Worm (Caenorhabditis elegans) whole organism, young adult: ENCODE measurements around the gene Y43F8B.3.

Experiments used
- B0019.2 ChIP-seq: fragments of 200-800 bp; sonication (Bioruptor generic); conservative IDR thresholded peaks from 2 replicates; pipeline ENCODE4 v1.3.6; 2022; ENCODE audit warnings: missing genetic modification reagents, missing genetic modification characterization, missing compliant biosample characterization
- B0261.1 ChIP-seq: sonication (generic microtip); optimal IDR thresholded peaks from 2 replicates; lab custom pipeline; 2016; ENCODE audit warnings: mild to moderate bottlenecking, missing genetic modification characterization, moderate library complexity, missing compliant biosample characterization
- B0336.3 ChIP-seq: fragments of 200-800 bp; sonication (Bioruptor generic); IDR thresholded peaks from 2 replicates; pipeline ENCODE4 v1.3.6; 2022; ENCODE audit warnings: missing genetic modification characterization, missing compliant biosample characterization
- C17E4.6 ChIP-seq: fragments of 200-800 bp; sonication (Bioruptor generic); IDR thresholded peaks from 2 replicates; pipeline ENCODE4 v1.3.6; 2022; ENCODE audit warnings: missing genetic modification reagents, missing genetic modification characterization, missing compliant biosample characterization
- F33H1.4 ChIP-seq: fragments of 200-800 bp; sonication (Bioruptor generic); IDR thresholded peaks from 2 replicates; pipeline ENCODE4 v1.3.6; 2022; ENCODE audit warnings: missing genetic modification reagents, missing genetic modification characterization, missing compliant biosample characterization
- F39B2.1 ChIP-seq: fragments of 200-800 bp; sonication (Bioruptor generic); IDR thresholded peaks from 2 replicates; pipeline ENCODE4 v1.3.6; 2022; ENCODE audit warnings: missing genetic modification reagents, missing genetic modification characterization, missing compliant biosample characterization
- F52B5.7 ChIP-seq: sonication (generic microtip); optimal IDR thresholded peaks from 2 replicates; lab custom pipeline; 2016; ENCODE audit warnings: mild to moderate bottlenecking, missing genetic modification characterization, missing compliant biosample characterization
- K12H6.12 ChIP-seq: fragments of 200-800 bp; sonication (Bioruptor generic); optimal IDR thresholded peaks from 2 replicates; lab custom pipeline; 2018; ENCODE audit warnings: mild to moderate bottlenecking, missing genetic modification characterization, missing compliant biosample characterization
- T07F8.4 ChIP-seq: sonication (generic microtip); optimal IDR thresholded peaks from 2 replicates; lab custom pipeline; 2016; ENCODE audit warnings: mild to moderate bottlenecking, missing genetic modification characterization, moderate library complexity, missing compliant biosample characterization
- T26A5.8 ChIP-seq: sonication (generic microtip); optimal IDR thresholded peaks from 2 replicates; lab custom pipeline; 2016; ENCODE audit warnings: missing genetic modification characterization, missing compliant biosample characterization
- Y79H2A.3 ChIP-seq: fragments of 200-800 bp; sonication (Bioruptor generic); conservative IDR thresholded peaks from 2 replicates; pipeline ENCODE4 v1.3.6; 2022; ENCODE audit warnings: missing genetic modification reagents, missing genetic modification characterization, missing compliant biosample characterization
- Y95B8A.8 ChIP-seq: fragments of 200-800 bp; sonication (Bioruptor generic); IDR thresholded peaks from 2 replicates; pipeline ENCODE4 v1.3.6; 2022; ENCODE audit warnings: missing genetic modification reagents, missing genetic modification characterization, missing compliant biosample characterization
- ama-1 ChIP-seq, 3 experiments: fragments of 150-350 bp in 1 of 3; sonication (generic microtip) in 2 of 3; optimal IDR thresholded peaks; 2 replicates each; lab custom pipeline; 2014 to 2018; ENCODE audit warnings: missing biosample characterization in 2 of 3, missing genetic modification characterization in 2 of 3, missing genetic modification reagents in 2 of 3
- aptf-2 ChIP-seq: fragments of 200-800 bp; sonication (Bioruptor generic); conservative IDR thresholded peaks from 2 replicates; pipeline ENCODE4 v1.3.6; 2022; ENCODE audit warnings: missing genetic modification reagents, missing genetic modification characterization, missing compliant biosample characterization
- attf-3 ChIP-seq: fragments of 200-800 bp; sonication (Bioruptor generic); conservative IDR thresholded peaks from 2 replicates; pipeline ENCODE4 v1.3.6; 2022; ENCODE audit warnings: missing genetic modification reagents, missing genetic modification characterization, missing compliant biosample characterization
- bed-1 ChIP-seq: fragments of 200-800 bp; sonication (Bioruptor generic); IDR thresholded peaks from 2 replicates; pipeline ENCODE4 v1.3.6; 2022; ENCODE audit warnings: missing genetic modification reagents, missing genetic modification characterization, missing compliant biosample characterization
- ccch-3 ChIP-seq: fragments of 200-800 bp; sonication (Bioruptor generic); optimal IDR thresholded peaks from 2 replicates; lab custom pipeline; 2018; ENCODE audit warnings: mild to moderate bottlenecking, missing genetic modification characterization, missing compliant biosample characterization
- cebp-1 ChIP-seq, 2 experiments: fragments of 200-800 bp in 1 of 2; sonication (Bioruptor generic) in 1 of 2; sonication (generic microtip) in 1 of 2; IDR thresholded peaks in 1 of 2; optimal IDR thresholded peaks in 1 of 2; 2 replicates each; pipeline versions ENCODE4 v1.3.6 to Lab custom; 2017 to 2022; ENCODE audit warnings: missing compliant biosample characterization in 2 of 2, missing genetic modification characterization in 2 of 2, mild to moderate bottlenecking in 1 of 2, missing genetic modification reagents in 1 of 2, moderate library complexity in 1 of 2
- ceh-91 ChIP-seq: fragments of 200-800 bp; sonication (Bioruptor generic); IDR thresholded peaks from 2 replicates; pipeline ENCODE4 v1.3.6; 2022; ENCODE audit warnings: missing genetic modification reagents, missing genetic modification characterization, missing compliant biosample characterization
- chd-7 ChIP-seq: sonication (generic microtip); optimal IDR thresholded peaks from 2 replicates; lab custom pipeline; 2016; ENCODE audit warnings: mild to moderate bottlenecking, missing genetic modification characterization, moderate library complexity, missing compliant biosample characterization
- ets-4 ChIP-seq: fragments of 200-800 bp; sonication (Bioruptor generic); optimal IDR thresholded peaks from 2 replicates; lab custom pipeline; 2018; ENCODE audit warnings: mild to moderate bottlenecking, missing genetic modification characterization, missing compliant biosample characterization
- fkh-3 ChIP-seq: sonication (generic microtip); optimal IDR thresholded peaks from 2 replicates; lab custom pipeline; 2016; ENCODE audit warnings: mild to moderate bottlenecking, missing genetic modification characterization, missing compliant biosample characterization
- him-1 ChIP-seq: sonication (generic microtip); optimal IDR thresholded peaks from 2 replicates; lab custom pipeline; 2016; ENCODE audit warnings: missing genotype, missing genetic modification reagents, missing genetic modification characterization, missing compliant biosample characterization
- hrde-1 ChIP-seq: sonication (generic microtip); optimal IDR thresholded peaks from 2 replicates; lab custom pipeline; 2016; ENCODE audit warnings: missing genetic modification characterization, mild to moderate bottlenecking, missing compliant biosample characterization, moderate library complexity, missing genotype, missing genetic modification reagents, borderline replicate concordance
- lin-26 ChIP-seq: fragments of 200-800 bp; sonication (Bioruptor generic); IDR thresholded peaks from 2 replicates; pipeline ENCODE4 v1.3.6; 2022; ENCODE audit warnings: missing genetic modification reagents, missing genetic modification characterization, missing compliant biosample characterization
- lin-35 ChIP-seq, 3 experiments: fragments of 150-350 bp in 2 of 3; sonication (generic microtip) in 1 of 3; optimal IDR thresholded peaks; 2 replicates each; lab custom pipeline; 2014 to 2018; ENCODE audit warnings: missing biosample characterization in 3 of 3, missing genetic modification characterization in 3 of 3, missing genetic modification reagents in 3 of 3
- lin-54 ChIP-seq: fragments of 200-800 bp; sonication (Bioruptor generic); optimal IDR thresholded peaks from 2 replicates; lab custom pipeline; 2018; ENCODE audit warnings: mild to moderate bottlenecking, missing genetic modification characterization, missing compliant biosample characterization
- madf-10 ChIP-seq: sonication (generic microtip); optimal IDR thresholded peaks from 2 replicates; lab custom pipeline; 2016; ENCODE audit warnings: mild to moderate bottlenecking, missing genetic modification characterization, missing compliant biosample characterization
- madf-3 ChIP-seq: fragments of 200-800 bp; sonication (Bioruptor generic); IDR thresholded peaks from 2 replicates; pipeline ENCODE4 v1.3.6; 2022; ENCODE audit warnings: missing genetic modification reagents, missing genetic modification characterization, missing compliant biosample characterization
- mes-4 ChIP-seq: sonication (generic microtip); optimal IDR thresholded peaks from 2 replicates; lab custom pipeline; 2016; ENCODE audit warnings: missing genotype, missing genetic modification characterization, missing compliant biosample characterization
- mxl-1 ChIP-seq: sonication (generic microtip); optimal IDR thresholded peaks from 2 replicates; lab custom pipeline; 2016; ENCODE audit warnings: missing genetic modification characterization, missing compliant biosample characterization
- nhr-179 ChIP-seq: sonication (generic microtip); optimal IDR thresholded peaks from 2 replicates; lab custom pipeline; 2016; ENCODE audit warnings: mild to moderate bottlenecking, missing genetic modification characterization, missing compliant biosample characterization
- nhr-90 ChIP-seq: sonication (generic microtip); optimal IDR thresholded peaks from 2 replicates; lab custom pipeline; 2016; ENCODE audit warnings: missing genotype, mild to moderate bottlenecking, missing genetic modification characterization, missing compliant biosample characterization
- pbrm-1 ChIP-seq: fragments of 200-800 bp; sonication (Bioruptor generic); IDR thresholded peaks from 2 replicates; pipeline ENCODE4 v1.3.6; 2022; ENCODE audit warnings: missing genetic modification reagents, missing genetic modification characterization, missing compliant biosample characterization
- pha-4 ChIP-seq: fragments of 150-350 bp; sonication (generic microtip); optimal IDR thresholded peaks from 2 replicates; lab custom pipeline; 2014; ENCODE audit warnings: missing biosample characterization, missing genetic modification reagents, missing genetic modification characterization
- rcor-1 ChIP-seq: fragments of 200-800 bp; sonication (Bioruptor generic); IDR thresholded peaks from 2 replicates; pipeline ENCODE4 v1.3.6; 2022; ENCODE audit warnings: missing genetic modification reagents, missing genetic modification characterization, missing compliant biosample characterization
- rpc-1 ChIP-seq, 2 experiments: fragments of 150-350 bp in 1 of 2; sonication (generic microtip) in 1 of 2; optimal IDR thresholded peaks; 2 replicates each; lab custom pipeline; 2014 to 2018; ENCODE audit warnings: missing biosample characterization in 1 of 2, missing genetic modification characterization in 1 of 2, missing genetic modification reagents in 1 of 2, missing genotype in 1 of 2
- snpc-1.1 ChIP-seq: sonication (generic microtip); optimal IDR thresholded peaks from 2 replicates; lab custom pipeline; 2017; ENCODE audit warnings: missing genetic modification characterization, mild to moderate bottlenecking, missing compliant biosample characterization, antibody characterized with exemption, moderate library complexity, missing genotype, missing genetic modification reagents; ENCODE audit not compliant: insufficient read depth
- tbp1 ChIP-seq: fragments of 200-800 bp; sonication (Bioruptor generic); optimal IDR thresholded peaks from 2 replicates; lab custom pipeline; 2018; ENCODE audit warnings: mild to moderate bottlenecking, missing genetic modification characterization, missing compliant biosample characterization
- zfh-2 ChIP-seq: fragments of 200-800 bp; sonication (Bioruptor generic); conservative IDR thresholded peaks from 2 replicates; pipeline ENCODE4 v1.3.6; 2022; ENCODE audit warnings: missing genetic modification reagents, missing genetic modification characterization, missing compliant biosample characterization
- ztf-18 ChIP-seq: sonication (generic microtip); optimal IDR thresholded peaks from 2 replicates; lab custom pipeline; 2016; ENCODE audit warnings: missing genotype, mild to moderate bottlenecking, missing genetic modification characterization, missing compliant biosample characterization
- ztf-22 ChIP-seq: fragments of 200-800 bp; sonication (Bioruptor generic); optimal IDR thresholded peaks from 2 replicates; lab custom pipeline; 2018; ENCODE audit warnings: mild to moderate bottlenecking, missing genetic modification characterization, moderate library complexity, missing compliant biosample characterization
- ztf-25 ChIP-seq: fragments of 200-800 bp; sonication (Bioruptor generic); IDR thresholded peaks from 2 replicates; pipeline ENCODE4 v1.3.6; 2022; ENCODE audit warnings: missing genetic modification reagents, missing genetic modification characterization, missing compliant biosample characterization
- ztf-28 ChIP-seq: fragments of 200-800 bp; sonication (Bioruptor generic); IDR thresholded peaks from 2 replicates; pipeline ENCODE4 v1.3.6; 2022; ENCODE audit warnings: missing genetic modification reagents, missing genetic modification characterization, missing compliant biosample characterization

Gene Y43F8B.3

ce11 chrV:19477852-19478251 lies 25.0 kb upstream of the Y43F8B.3 start, which contains the start of gene Y43F8B.9:
TSS of gene Y43F8B.9 (plus strand) at chrV:19478152.
- TF ChIP-seq T07F8.4 (no peak), K12H6.12 (tag; lab: Kevin White, UChicago) (no peak), Y79H2A.3 (GFP tag; lab: Robert Waterston, UW) (no peak), fkh-3 (no peak), madf-10 (tag; lab: Kevin White, UChicago) (no peak), ztf-18 (tag; lab: Kevin White, UChicago) (no peak), attf-3 (no peak), madf-3 (GFP tag; lab: Robert Waterston, UW) (no peak), mxl-1 (tag; lab: Kevin White, UChicago) (no peak), cebp-1 (GFP tag; IDR thresholded peaks at IDR 0.05; lab: Robert Waterston, UW) (no peak), cebp-1 (tag; optimal IDR thresholded peaks at IDR 0.05; lab: Kevin White, UChicago) (no peak), B0019.2 (GFP tag; lab: Robert Waterston, UW) (no peak), him-1 (no peak), ceh-91 (no peak)
- TF ChIP-seq, all 124 proteins: peak for 0

ce11 chrV:19482535-19482934 lies 20.4 kb upstream of the Y43F8B.3 start, which contains the start of gene Y43F8B.22:
TSS of gene Y43F8B.22 (plus strand) at chrV:19482835.
- TF ChIP-seq B0336.3 (GFP tag; lab: Robert Waterston, UW) (no peak), nhr-90 (tag; lab: Kevin White, UChicago) (no peak), madf-3 (GFP tag; lab: Robert Waterston, UW) (no peak), lin-26 (GFP tag; lab: Robert Waterston, UW) (no peak), ama-1 (optimal IDR thresholded peaks at IDR 0.05; lab: Kevin White, UChicago) (no peak), ama-1 (GFP tag; optimal IDR thresholded peaks at IDR 0.05; lab: Kevin White, UChicago) (no peak), rcor-1 (no peak), him-1 (no peak), T26A5.8 (tag; lab: Kevin White, UChicago) (no peak), mes-4 (no peak), nhr-179 (tag; lab: Kevin White, UChicago) (no peak), aptf-2 (GFP tag; lab: Robert Waterston, UW) (no peak), hrde-1 (tag; lab: Kevin White, UChicago) (no peak), bed-1 (no peak), ets-4 (GFP tag; lab: Kevin White, UChicago) (no peak), ztf-28 (no peak), fkh-3 (no peak), zfh-2 (GFP tag; lab: Robert Waterston, UW) (no peak), attf-3 (no peak)

ce11 chrV:19484507-19484906 lies 18.4 kb upstream of the Y43F8B.3 start, which contains the start of gene Y43F8B.17:
TSS of gene Y43F8B.17 (plus strand) at chrV:19484721.
- TF ChIP-seq pbrm-1 (GFP tag; lab: Robert Waterston, UW) (no peak), F33H1.4 (GFP tag; lab: Robert Waterston, UW) (no peak), ccch-3 (GFP tag; lab: Kevin White, UChicago) (no peak), pha-4 (tag; lab: Kevin White, UChicago) (no peak), ztf-25 (GFP tag; lab: Robert Waterston, UW) (no peak), lin-35 (GFP tag; optimal IDR thresholded peaks at IDR 0.05; lab: Kevin White, UChicago) (no peak), lin-54 (GFP tag; lab: Kevin White, UChicago) (no peak), cebp-1 (GFP tag; IDR thresholded peaks at IDR 0.05; lab: Robert Waterston, UW) (no peak), cebp-1 (tag; optimal IDR thresholded peaks at IDR 0.05; lab: Kevin White, UChicago) (no peak), F52B5.7 (no peak), C17E4.6 (no peak), chd-7 (no peak), him-1 (no peak), ztf-22 (GFP tag; lab: Kevin White, UChicago) (no peak), nhr-179 (tag; lab: Kevin White, UChicago) (no peak), B0261.1 (peak; percentile 62), F39B2.1 (GFP tag; lab: Robert Waterston, UW) (no peak), rpc-1 (optimal IDR thresholded peaks at IDR 0.05; lab: Kevin White, UChicago) (peak; percentile 51), rpc-1 (tag; optimal IDR thresholded peaks at IDR 0.05; lab: Kevin White, UChicago) (peak; percentile 71), rcor-1 (no peak), Y95B8A.8 (no peak), tbp1 (GFP tag; lab: Kevin White, UChicago) (peak; percentile 84), snpc-1.1 (tag; lab: Kevin White, UChicago) (no peak)
- TF ChIP-seq, all 124 proteins: peak for 3
